Worm (Caenorhabditis elegans) whole organism, L1 larva: ENCODE data around the gene T21E8.5.

Experiments used
- C04F5.9 ChIP-seq: sonication (generic microtip); optimal IDR thresholded peaks from 2 replicates; lab custom pipeline; 2016; ENCODE audit warnings: missing genetic modification characterization, missing compliant biosample characterization
- C16A3.4 ChIP-seq: fragments of 150-350 bp; optimal IDR thresholded peaks from 2 replicates; lab custom pipeline; 2014; ENCODE audit warnings: missing biosample characterization, missing genetic modification characterization
- F16B12.6 ChIP-seq: fragments of 150-350 bp; optimal IDR thresholded peaks from 2 replicates; lab custom pipeline; 2014; ENCODE audit warnings: missing biosample characterization, missing genetic modification characterization
- aha-1 ChIP-seq: fragments of 150-350 bp; optimal IDR thresholded peaks from 2 replicates; lab custom pipeline; 2014; ENCODE audit warnings: missing biosample characterization, missing genetic modification characterization
- ama-1 ChIP-seq: fragments of 150-350 bp; optimal IDR thresholded peaks from 2 replicates; lab custom pipeline; 2014
- blmp-1 ChIP-seq: fragments of 150-350 bp; optimal IDR thresholded peaks from 2 replicates; lab custom pipeline; 2014; ENCODE audit warnings: missing biosample characterization, missing genetic modification characterization
- ceh-82 ChIP-seq, 3 experiments: fragments of 150-350 bp in 1 of 3; sonication (generic microtip) in 2 of 3; optimal IDR thresholded peaks; 2 replicates each; lab custom pipeline; 2014 to 2017; ENCODE audit warnings: missing biosample characterization in 3 of 3, missing genetic modification characterization in 3 of 3
- dpl-1 ChIP-seq, 3 experiments: fragments of 150-350 bp in 2 of 3; sonication (generic microtip) in 1 of 3; optimal IDR thresholded peaks; 2 replicates each; lab custom pipeline; 2014 to 2017; ENCODE audit warnings: missing biosample characterization in 3 of 3, missing genetic modification characterization in 3 of 3, missing genetic modification reagents in 3 of 3
- dsc-1 ChIP-seq: sonication (generic microtip); optimal IDR thresholded peaks from 2 replicates; lab custom pipeline; 2016; ENCODE audit warnings: mild to moderate bottlenecking, missing genetic modification characterization, missing compliant biosample characterization
- efl-1 ChIP-seq, 4 experiments: fragments of 150-350 bp; optimal IDR thresholded peaks in 3 of 4; peaks in 1 of 4; 1 replicate in 1 of 4; 2 replicates in 3 of 4; lab custom pipeline; 2014; ENCODE audit warnings: missing biosample characterization in 2 of 4, missing genetic modification characterization in 2 of 4, missing genetic modification reagents in 2 of 4
- efl-3 ChIP-seq: fragments of 200-800 bp; sonication (Bioruptor generic); optimal IDR thresholded peaks from 2 replicates; lab custom pipeline; 2018; ENCODE audit warnings: mild to moderate bottlenecking, missing genetic modification characterization, missing compliant biosample characterization
- elt-2 ChIP-seq: sonication (generic microtip); optimal IDR thresholded peaks from 2 replicates; lab custom pipeline; 2016; ENCODE audit warnings: missing genetic modification characterization, mild to moderate bottlenecking, inconsistent platforms, missing compliant biosample characterization, missing genetic modification reagents
- elt-3 ChIP-seq, 6 experiments: fragments of 150-350 bp in 1 of 6; sonication (generic microtip); optimal IDR thresholded peaks; 2 replicates each; lab custom pipeline; 2017 to 2018; ENCODE audit warnings: missing biosample characterization in 6 of 6, missing genetic modification characterization in 6 of 6, inconsistent platforms in 1 of 6
- ets-5 ChIP-seq: fragments of 200-800 bp; sonication (Bioruptor generic); IDR thresholded peaks from 2 replicates; pipeline ENCODE4 v1.3.6; 2022; ENCODE audit warnings: missing genetic modification characterization, missing compliant biosample characterization
- fkh-10 ChIP-seq: sonication (generic microtip); optimal IDR thresholded peaks from 2 replicates; lab custom pipeline; 2017; ENCODE audit warnings: missing biosample characterization, missing genetic modification reagents, missing genetic modification characterization
- fkh-4 ChIP-seq: sonication (generic microtip); optimal IDR thresholded peaks from 2 replicates; lab custom pipeline; 2016; ENCODE audit warnings: missing compliant biosample characterization, missing genetic modification characterization, borderline replicate concordance
- fkh-8 ChIP-seq: sonication (generic microtip); optimal IDR thresholded peaks from 2 replicates; lab custom pipeline; 2016; ENCODE audit warnings: mild to moderate bottlenecking, missing genetic modification characterization, missing compliant biosample characterization
- hpl-2 ChIP-seq: fragments of 150-350 bp; optimal IDR thresholded peaks from 2 replicates; lab custom pipeline; 2014; ENCODE audit warnings: missing biosample characterization, missing genetic modification reagents, missing genetic modification characterization
- isw-1 ChIP-seq: fragments of 200-800 bp; sonication (Bioruptor generic); IDR thresholded peaks from 2 replicates; pipeline ENCODE4 v1.3.6; 2022; ENCODE audit warnings: missing genetic modification characterization, missing compliant biosample characterization
- jun-1 ChIP-seq: fragments of 150-350 bp; optimal IDR thresholded peaks from 2 replicates; lab custom pipeline; 2014; ENCODE audit warnings: missing biosample characterization, missing genetic modification reagents, missing genetic modification characterization
- lin-13 ChIP-seq: fragments of 150-350 bp; optimal IDR thresholded peaks from 2 replicates; lab custom pipeline; 2014; ENCODE audit warnings: missing biosample characterization, missing genetic modification reagents, missing genetic modification characterization
- lin-14 ChIP-seq: fragments of 200-800 bp; sonication (Bioruptor generic); optimal IDR thresholded peaks from 2 replicates; lab custom pipeline; 2018; ENCODE audit warnings: mild to moderate bottlenecking, missing genetic modification characterization, moderate library complexity, missing compliant biosample characterization
- lin-15B ChIP-seq: fragments of 150-350 bp; sonication (generic microtip); optimal IDR thresholded peaks from 3 replicates; lab custom pipeline; 2014; ENCODE audit warnings: missing biosample characterization, missing genetic modification characterization
- lin-35 ChIP-seq, 2 experiments: fragments of 150-350 bp; optimal IDR thresholded peaks; 2 replicates each; lab custom pipeline; 2014; ENCODE audit warnings: missing biosample characterization in 2 of 2, missing genetic modification characterization in 2 of 2, missing genetic modification reagents in 2 of 2
- lsy-2 ChIP-seq, 2 experiments: fragments of 150-350 bp; optimal IDR thresholded peaks; 2 replicates each; lab custom pipeline; 2014; ENCODE audit warnings: missing biosample characterization in 2 of 2, missing genetic modification characterization in 2 of 2
- mdl-1 ChIP-seq, 2 experiments: fragments of 150-350 bp; optimal IDR thresholded peaks; 2 replicates each; lab custom pipeline; 2014 to 2017; ENCODE audit warnings: missing biosample characterization in 2 of 2, missing genetic modification characterization in 2 of 2, inconsistent platforms in 1 of 2
- mef-2 ChIP-seq: fragments of 150-350 bp; optimal IDR thresholded peaks from 2 replicates; lab custom pipeline; 2014; ENCODE audit warnings: missing biosample characterization, missing genetic modification characterization
- mep-1 ChIP-seq: fragments of 150-350 bp; optimal IDR thresholded peaks from 2 replicates; lab custom pipeline; 2014; ENCODE audit warnings: missing biosample characterization, missing genetic modification characterization
- nhr-11 ChIP-seq: fragments of 150-350 bp; optimal IDR thresholded peaks from 2 replicates; lab custom pipeline; 2014; ENCODE audit warnings: missing biosample characterization, missing genetic modification characterization
- nhr-12 ChIP-seq: sonication (generic microtip); optimal IDR thresholded peaks from 2 replicates; lab custom pipeline; 2017; ENCODE audit warnings: missing biosample characterization, missing genetic modification characterization
- nhr-19 ChIP-seq: fragments of 200-800 bp; sonication (Bioruptor generic); conservative IDR thresholded peaks from 2 replicates; pipeline ENCODE4 v1.3.6; 2022; ENCODE audit warnings: missing genetic modification characterization, missing compliant biosample characterization
- nhr-20 ChIP-seq: sonication (generic microtip); optimal IDR thresholded peaks from 2 replicates; lab custom pipeline; 2016; ENCODE audit warnings: mild to moderate bottlenecking, missing genetic modification characterization, missing compliant biosample characterization
- nhr-237 ChIP-seq: fragments of 150-350 bp; optimal IDR thresholded peaks from 2 replicates; lab custom pipeline; 2014; ENCODE audit warnings: missing biosample characterization, missing genetic modification characterization
- nhr-28 ChIP-seq: fragments of 150-350 bp; optimal IDR thresholded peaks from 2 replicates; lab custom pipeline; 2014; ENCODE audit warnings: missing biosample characterization, missing genetic modification characterization
- nhr-47 ChIP-seq: sonication (generic microtip); optimal IDR thresholded peaks from 2 replicates; lab custom pipeline; 2016; ENCODE audit warnings: mild to moderate bottlenecking, missing genetic modification characterization, moderate library complexity, missing compliant biosample characterization
- nhr-71 ChIP-seq: sonication (generic microtip); optimal IDR thresholded peaks from 2 replicates; lab custom pipeline; 2016; ENCODE audit warnings: mild to moderate bottlenecking, missing genetic modification characterization, moderate library complexity, missing compliant biosample characterization
- nhr-77 ChIP-seq: fragments of 150-350 bp; optimal IDR thresholded peaks from 2 replicates; lab custom pipeline; 2014; ENCODE audit warnings: missing biosample characterization, missing genetic modification characterization
- nhr-85 ChIP-seq: sonication (generic microtip); peaks from one replicate; lab custom pipeline; 2016; ENCODE audit warnings: missing genetic modification characterization, inconsistent platforms, missing compliant biosample characterization
- nhr-90 ChIP-seq: sonication (generic microtip); optimal IDR thresholded peaks from 2 replicates; lab custom pipeline; 2016; ENCODE audit warnings: mild to moderate bottlenecking, missing genetic modification characterization, missing compliant biosample characterization; ENCODE audit not compliant: poor library complexity
- pqm-1 ChIP-seq: sonication (generic microtip); optimal IDR thresholded peaks from 3 replicates; lab custom pipeline; 2017; ENCODE audit warnings: missing biosample characterization, missing genetic modification characterization
- rnt-1 ChIP-seq: sonication (generic microtip); optimal IDR thresholded peaks from 2 replicates; lab custom pipeline; 2016; ENCODE audit warnings: mild to moderate bottlenecking, missing genetic modification characterization, moderate library complexity, missing compliant biosample characterization
- snpc-4 ChIP-seq: fragments of 150-350 bp; optimal IDR thresholded peaks from 2 replicates; lab custom pipeline; 2014; ENCODE audit warnings: missing biosample characterization, missing genetic modification characterization
- snu-23 ChIP-seq: sonication (generic microtip); optimal IDR thresholded peaks from 2 replicates; lab custom pipeline; 2016; ENCODE audit warnings: missing genetic modification characterization, missing compliant biosample characterization
- swsn-7 ChIP-seq: sonication (generic microtip); optimal IDR thresholded peaks from 2 replicates; lab custom pipeline; 2016; ENCODE audit warnings: missing genetic modification characterization, missing compliant biosample characterization
- tbx-2 ChIP-seq: sonication (generic microtip); optimal IDR thresholded peaks from 2 replicates; lab custom pipeline; 2016; ENCODE audit warnings: missing genetic modification characterization, missing compliant biosample characterization
- vab-15 ChIP-seq: sonication (generic microtip); optimal IDR thresholded peaks from 2 replicates; lab custom pipeline; 2017; ENCODE audit warnings: missing genotype, mild to moderate bottlenecking, missing genetic modification characterization, missing compliant biosample characterization
- xbp-1 ChIP-seq: sonication (generic microtip); optimal IDR thresholded peaks from 2 replicates; lab custom pipeline; 2016; ENCODE audit warnings: missing genetic modification characterization, missing compliant biosample characterization

T21E8.5 gene

DNA sequence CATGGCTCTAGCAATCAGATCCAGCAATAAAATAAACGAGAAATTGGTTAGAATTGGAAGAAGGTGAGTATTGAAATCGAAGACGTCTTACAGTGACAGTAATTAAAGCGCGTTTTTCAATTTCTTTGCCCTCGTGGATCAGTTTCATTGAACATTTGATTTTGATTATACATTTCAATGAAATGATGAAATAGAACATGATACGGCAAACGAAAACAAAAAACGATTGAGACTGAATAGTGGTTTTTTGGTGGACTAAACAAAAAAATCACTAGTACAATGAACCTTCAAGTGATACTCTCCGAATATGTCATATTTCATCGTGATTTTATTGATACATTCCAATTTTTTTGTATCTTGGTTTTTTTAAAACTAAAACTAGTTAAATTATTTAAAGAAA lies 10.5 kb downstream of the T21E8.5 start, which contains the start of gene haly-1:
haly-1 (minus strand) TSS at position 101 of the 400 bp plus-strand sequence.
- TF ChIP-seq jun-1 (no peak), ama-1 (lab: Kevin White, UChicago) (no peak), nhr-20 (tag; lab: Kevin White, UChicago) (no peak), fkh-10 (no peak), nhr-12 (tag; lab: Kevin White, UChicago) (no peak), pqm-1 (no peak), elt-3 (tag; optimal IDR thresholded peaks at IDR 0.05; lab: Kevin White, UChicago) (no peak), ets-5 (no peak), mdl-1 (tag; optimal IDR thresholded peaks at IDR 0.05; lab: Kevin White, UChicago) (no peak), snu-23 (GFP tag; lab: Kevin White, UChicago) (no peak), snpc-4 (tag; lab: Kevin White, UChicago) (no peak), fkh-4 (tag; lab: Kevin White, UChicago) (no peak), aha-1 (tag; lab: Kevin White, UChicago) (no peak), blmp-1 (tag; lab: Kevin White, UChicago) (no peak), lin-35 (GFP tag; optimal IDR thresholded peaks at IDR 0.05; lab: Kevin White, UChicago) (no peak)

DNA sequence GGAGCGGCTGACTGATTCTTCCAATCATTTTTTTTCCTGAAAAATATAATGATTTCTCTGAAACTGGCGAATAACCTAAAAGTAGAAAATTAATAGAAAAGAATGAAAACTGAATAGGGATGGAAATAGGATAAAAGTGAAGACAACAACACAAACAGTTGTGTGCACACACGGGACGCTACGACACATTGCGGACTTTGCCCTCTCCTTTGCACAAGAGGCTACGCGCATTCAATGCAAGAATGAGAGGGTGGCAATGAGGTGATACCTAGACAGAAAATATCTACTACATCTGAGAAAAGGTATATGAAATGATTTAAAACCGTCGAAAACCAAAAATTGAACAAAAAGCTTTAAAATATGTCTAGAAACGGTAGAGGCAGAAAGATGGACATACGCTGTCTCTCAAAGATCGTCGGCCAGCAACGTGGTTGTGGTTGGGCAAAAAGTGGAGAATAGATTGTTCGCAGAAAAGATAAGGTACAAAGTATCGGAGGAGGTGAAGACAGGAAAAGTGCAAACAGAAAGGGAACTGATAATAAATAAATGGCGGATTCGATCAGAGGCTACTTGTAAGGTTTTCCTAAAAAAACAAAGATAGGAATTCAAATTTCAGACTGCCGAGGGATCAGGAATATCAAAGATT lies 14.2 kb downstream of the T21E8.5 start, which contains the start of gene suca-1:
suca-1 (minus strand) TSS at position 36 of the 646 bp plus-strand sequence.
- TF ChIP-seq mep-1 = peak; percentile 72
- TF ChIP-seq mdl-1 (tag; optimal IDR thresholded peaks at IDR 0.05; lab: Kevin White, UChicago) = peak in 1 of 2 experiments; percentile 27
- peak; percentile 51 for TF ChIP-seq nhr-71 (tag; lab: Kevin White, UChicago)
- peak; percentile 44 for TF ChIP-seq nhr-47 (tag; lab: Kevin White, UChicago)
- no peak for TF ChIP-seq nhr-237 (tag; lab: Kevin White, UChicago)
- no peak for TF ChIP-seq nhr-77 (tag; lab: Kevin White, UChicago)
- no peak for TF ChIP-seq hpl-2 (GFP tag; lab: Kevin White, UChicago)
- TF ChIP-seq xbp-1 (tag; lab: Kevin White, UChicago) = peak; percentile 24
- peak; percentile 61 for TF ChIP-seq nhr-20 (tag; lab: Kevin White, UChicago)
- TF ChIP-seq efl-1 (optimal IDR thresholded peaks at IDR 0.05; lab: Kevin White, UChicago) = peak; percentile 23 to 37
- peak; percentile 5 to 11 for TF ChIP-seq efl-1 (GFP tag; optimal IDR thresholded peaks at IDR 0.05 in 1 of 2; lab: Kevin White, UChicago)
- TF ChIP-seq mef-2 = no peak
- TF ChIP-seq snu-23 (GFP tag; lab: Kevin White, UChicago) = peak; percentile 61
- peak; percentile 7 for TF ChIP-seq jun-1
- TF ChIP-seq C16A3.4 (tag; lab: Kevin White, UChicago) = peak; percentile 7
- peak in 2 of 3 experiments; percentile 17 to 35 for TF ChIP-seq dpl-1 (GFP tag; optimal IDR thresholded peaks at IDR 0.05; lab: Kevin White, UChicago)
- peak; percentile 35 for TF ChIP-seq nhr-19 (GFP tag; lab: Robert Waterston, UW)
- peak; percentile 83 for TF ChIP-seq blmp-1 (tag; lab: Kevin White, UChicago)
- peak in 1 of 3 experiments; percentile 62 for TF ChIP-seq ceh-82 (tag; optimal IDR thresholded peaks at IDR 0.05; lab: Kevin White, UChicago)
- peak; percentile 57 for TF ChIP-seq swsn-7 (tag; lab: Kevin White, UChicago)
- no peak for TF ChIP-seq lin-15B (tag; lab: Kevin White, UChicago)
- TF ChIP-seq rnt-1 (tag; lab: Kevin White, UChicago) = peak; percentile 61
- no peak for TF ChIP-seq C04F5.9 (tag; lab: Kevin White, UChicago)
- 0 out of 2 replicates have a peak, but pooled peaks have one; percentile 6 for TF ChIP-seq isw-1 (GFP tag; lab: Robert Waterston, UW)
- peak; percentile 21 for TF ChIP-seq tbx-2 (tag; lab: Kevin White, UChicago)
- TF ChIP-seq nhr-11 (tag; lab: Kevin White, UChicago) = no peak
- peak; percentile 61 for TF ChIP-seq elt-2 (tag; lab: Kevin White, UChicago)
- no peak for TF ChIP-seq nhr-28 (tag; lab: Kevin White, UChicago)
- TF ChIP-seq lsy-2 (tag; optimal IDR thresholded peaks at IDR 0.05; lab: Kevin White, UChicago) = peak; percentile 14 to 50
- peak; percentile 93 for TF ChIP-seq F16B12.6 (tag; lab: Kevin White, UChicago)
- no peak for TF ChIP-seq nhr-85
- peak; percentile 40 to 54 for TF ChIP-seq lin-35 (GFP tag; optimal IDR thresholded peaks at IDR 0.05; lab: Kevin White, UChicago)
- TF ChIP-seq lin-14 (GFP tag; lab: Kevin White, UChicago) = peak; percentile 72
- TF ChIP-seq lin-13 = peak; percentile 7
- TF ChIP-seq fkh-8 = peak; percentile 59
- TF ChIP-seq nhr-90 (tag; lab: Kevin White, UChicago) = peak; percentile 38
- no peak for TF ChIP-seq nhr-12 (tag; lab: Kevin White, UChicago)
- peak; percentile 3 for TF ChIP-seq dsc-1
- TF ChIP-seq efl-3 (GFP tag; lab: Kevin White, UChicago) = no peak
- peak; percentile 51 for TF ChIP-seq vab-15 (tag; lab: Kevin White, UChicago)
